Worm (Caenorhabditis elegans) whole organism, L2 larva: ENCODE results near the gene T21B4.3.

ENCODE experiments used
- C34F6.9 ChIP-seq: fragments of 150-350 bp; optimal IDR thresholded peaks from 2 replicates; lab custom pipeline; 2014; ENCODE audit warnings: missing biosample characterization, missing genetic modification characterization
- F13H6.1 ChIP-seq: sonication (generic microtip); optimal IDR thresholded peaks from 2 replicates; lab custom pipeline; 2016; ENCODE audit warnings: missing genetic modification characterization, missing compliant biosample characterization
- R02D3.7 ChIP-seq: fragments of 150-350 bp; optimal IDR thresholded peaks from 2 replicates; lab custom pipeline; 2014; ENCODE audit warnings: missing biosample characterization, missing genetic modification characterization
- Y55F3AM.14 ChIP-seq: fragments of 200-800 bp; sonication (Bioruptor generic); optimal IDR thresholded peaks from 2 replicates; lab custom pipeline; 2018; ENCODE audit warnings: mild to moderate bottlenecking, missing genetic modification characterization, missing compliant biosample characterization
- ZK546.5 ChIP-seq: sonication (generic microtip); optimal IDR thresholded peaks from 2 replicates; lab custom pipeline; 2017; ENCODE audit warnings: missing biosample characterization, missing genetic modification characterization
- aly-2 ChIP-seq: fragments of 150-350 bp; optimal IDR thresholded peaks from 2 replicates; lab custom pipeline; 2014; ENCODE audit warnings: missing biosample characterization, missing genetic modification characterization
- ama-1 ChIP-seq: fragments of 150-350 bp; optimal IDR thresholded peaks from 2 replicates; lab custom pipeline; 2018; ENCODE audit warnings: inconsistent platforms
- blmp-1 ChIP-seq: sonication (generic microtip); optimal IDR thresholded peaks from 2 replicates; lab custom pipeline; 2017; ENCODE audit warnings: missing genetic modification characterization, mild to moderate bottlenecking, missing compliant biosample characterization, antibody characterized with exemption, moderate library complexity; ENCODE audit not compliant: insufficient read depth
- ceh-16 ChIP-seq: fragments of 150-350 bp; optimal IDR thresholded peaks from 2 replicates; lab custom pipeline; 2014; ENCODE audit warnings: missing biosample characterization, missing genetic modification characterization
- ceh-82 ChIP-seq: fragments of 150-350 bp; optimal IDR thresholded peaks from 2 replicates; lab custom pipeline; 2014; ENCODE audit warnings: missing biosample characterization, missing genetic modification characterization
- dmd-4 ChIP-seq: sonication (generic microtip); optimal IDR thresholded peaks from 2 replicates; lab custom pipeline; 2017; ENCODE audit warnings: missing biosample characterization, missing genetic modification characterization
- elt-1 ChIP-seq: fragments of 150-350 bp; optimal IDR thresholded peaks from 2 replicates; lab custom pipeline; 2014; ENCODE audit warnings: missing biosample characterization, missing genetic modification characterization
- elt-3 ChIP-seq: sonication (generic microtip); optimal IDR thresholded peaks from 2 replicates; lab custom pipeline; 2017; ENCODE audit warnings: missing biosample characterization, missing genetic modification characterization
- fos-1 ChIP-seq: fragments of 150-350 bp; optimal IDR thresholded peaks from 2 replicates; lab custom pipeline; 2014; ENCODE audit warnings: missing biosample characterization, missing genetic modification characterization
- gmeb-1 ChIP-seq: fragments of 150-350 bp; optimal IDR thresholded peaks from 2 replicates; lab custom pipeline; 2014; ENCODE audit warnings: missing biosample characterization, missing genetic modification characterization
- lin-11 ChIP-seq: fragments of 150-350 bp; sonication (generic microtip); optimal IDR thresholded peaks from 2 replicates; lab custom pipeline; 2014; ENCODE audit warnings: missing biosample characterization, missing genetic modification characterization, inconsistent platforms, mixed read lengths
- lin-13 ChIP-seq: fragments of 150-350 bp; optimal IDR thresholded peaks from 2 replicates; lab custom pipeline; 2014; ENCODE audit warnings: missing biosample characterization, missing genetic modification reagents, missing genetic modification characterization
- lin-39 ChIP-seq: fragments of 150-350 bp; optimal IDR thresholded peaks from 2 replicates; lab custom pipeline; 2014; ENCODE audit warnings: missing biosample characterization, missing genetic modification reagents, missing genetic modification characterization
- lsy-2 ChIP-seq, 2 experiments: fragments of 150-350 bp in 1 of 2; sonication (generic microtip) in 1 of 2; optimal IDR thresholded peaks; 2 replicates each; lab custom pipeline; 2014 to 2017; ENCODE audit warnings: missing biosample characterization in 2 of 2, missing genetic modification characterization in 2 of 2
- mbf-1 ChIP-seq: sonication (generic microtip); optimal IDR thresholded peaks from 2 replicates; lab custom pipeline; 2017; ENCODE audit warnings: missing biosample characterization, missing genetic modification characterization
- mdl-1 ChIP-seq, 2 experiments: fragments of 150-350 bp in 1 of 2; sonication (generic microtip) in 1 of 2; optimal IDR thresholded peaks; 2 replicates each; lab custom pipeline; 2017; ENCODE audit warnings: missing biosample characterization in 2 of 2, missing genetic modification characterization in 2 of 2
- nhr-10 ChIP-seq: sonication (generic microtip); optimal IDR thresholded peaks from 2 replicates; lab custom pipeline; 2017; ENCODE audit warnings: missing biosample characterization, missing genetic modification characterization
- nhr-11 ChIP-seq: fragments of 150-350 bp; optimal IDR thresholded peaks from 2 replicates; lab custom pipeline; 2014; ENCODE audit warnings: missing biosample characterization, missing genetic modification characterization
- nhr-12 ChIP-seq: fragments of 150-350 bp; optimal IDR thresholded peaks from 2 replicates; lab custom pipeline; 2014; ENCODE audit warnings: missing biosample characterization, missing genetic modification characterization
- nhr-21 ChIP-seq: fragments of 150-350 bp; optimal IDR thresholded peaks from 2 replicates; lab custom pipeline; 2014; ENCODE audit warnings: missing biosample characterization, missing genetic modification characterization
- nhr-23 ChIP-seq: fragments of 150-350 bp; optimal IDR thresholded peaks from 2 replicates; lab custom pipeline; 2014; ENCODE audit warnings: missing biosample characterization, missing genetic modification reagents, missing genetic modification characterization
- nhr-6 ChIP-seq: fragments of 150-350 bp; optimal IDR thresholded peaks from 2 replicates; lab custom pipeline; 2014; ENCODE audit warnings: missing biosample characterization, missing genetic modification characterization
- peb-1 ChIP-seq: fragments of 150-350 bp; optimal IDR thresholded peaks from 2 replicates; lab custom pipeline; 2014; ENCODE audit warnings: missing biosample characterization, missing genetic modification characterization
- sem-4 ChIP-seq: fragments of 150-350 bp; optimal IDR thresholded peaks from 2 replicates; lab custom pipeline; 2014; ENCODE audit warnings: missing biosample characterization, missing genetic modification reagents, missing genetic modification characterization
- skn-1 ChIP-seq: sonication (generic microtip); optimal IDR thresholded peaks from 2 replicates; lab custom pipeline; 2017; ENCODE audit warnings: missing biosample characterization, missing genetic modification characterization
- sma-3 ChIP-seq: sonication (generic microtip); optimal IDR thresholded peaks from 2 replicates; lab custom pipeline; 2016; ENCODE audit warnings: missing genetic modification reagents, missing genetic modification characterization, missing compliant biosample characterization
- sma-9 ChIP-seq, 2 experiments: fragments of 150-350 bp in 1 of 2; sonication (generic microtip) in 1 of 2; optimal IDR thresholded peaks; 2 replicates each; lab custom pipeline; 2014 to 2016; ENCODE audit warnings: missing genetic modification characterization in 2 of 2, mild to moderate bottlenecking in 1 of 2, missing biosample characterization in 1 of 2, missing compliant biosample characterization in 1 of 2, missing genetic modification reagents in 1 of 2, moderate library complexity in 1 of 2
- snpc-4 ChIP-seq: fragments of 150-350 bp; optimal IDR thresholded peaks from 2 replicates; lab custom pipeline; 2014; ENCODE audit warnings: missing biosample characterization, missing genetic modification characterization
- unc-39 ChIP-seq: fragments of 150-350 bp; optimal IDR thresholded peaks from 2 replicates; lab custom pipeline; 2014; ENCODE audit warnings: missing biosample characterization, missing genetic modification characterization
- unc-55 ChIP-seq: fragments of 150-350 bp; sonication (generic microtip); optimal IDR thresholded peaks from 3 replicates; lab custom pipeline; 2014; ENCODE audit warnings: missing biosample characterization, missing genetic modification reagents, missing genetic modification characterization
- unc-62 ChIP-seq: fragments of 150-350 bp; optimal IDR thresholded peaks from 2 replicates; lab custom pipeline; 2014; ENCODE audit warnings: missing biosample characterization, missing genetic modification reagents, missing genetic modification characterization
- zag-1 ChIP-seq: fragments of 150-350 bp; optimal IDR thresholded peaks from 2 replicates; lab custom pipeline; 2014; ENCODE audit warnings: missing biosample characterization, missing genetic modification characterization
- ztf-1 ChIP-seq: fragments of 200-800 bp; sonication (Bioruptor generic); conservative IDR thresholded peaks from 2 replicates; pipeline ENCODE4 v1.3.6; 2022; ENCODE audit warnings: missing genetic modification characterization, missing compliant biosample characterization
- ztf-4 ChIP-seq: fragments of 150-350 bp; optimal IDR thresholded peaks from 2 replicates; lab custom pipeline; 2014; ENCODE audit warnings: missing biosample characterization, missing genetic modification characterization

T21B4.3 gene

ce11 chrII:12496981-12497380 is at the start of gene T21B4.3:
Gene T21B4.3, minus strand, starts transcription at chrII:12497081.
- no peak for TF ChIP-seq sma-9 (GFP tag; optimal IDR thresholded peaks at IDR 0.05; lab: Kevin White, UChicago)
- no peak for TF ChIP-seq sma-9 (tag; optimal IDR thresholded peaks at IDR 0.05; lab: Kevin White, UChicago)
- TF ChIP-seq ceh-16, result no peak
- no peak for TF ChIP-seq nhr-12 (tag; lab: Kevin White, UChicago)
- no peak for TF ChIP-seq nhr-11 (tag; lab: Kevin White, UChicago)
- no peak for TF ChIP-seq ZK546.5
- TF ChIP-seq gmeb-1 (tag; lab: Kevin White, UChicago), result no peak
- TF ChIP-seq blmp-1 (tag; lab: Kevin White, UChicago), result no peak
- TF ChIP-seq aly-2 (tag; lab: Kevin White, UChicago), result no peak
- no peak for TF ChIP-seq lsy-2 (tag; optimal IDR thresholded peaks at IDR 0.05; lab: Kevin White, UChicago)
- no peak for TF ChIP-seq sem-4 (tag; lab: Kevin White, UChicago)
- TF ChIP-seq Y55F3AM.14 (GFP tag; lab: Kevin White, UChicago), result no peak
- TF ChIP-seq lin-11 (tag; lab: Kevin White, UChicago), result no peak
- no peak for TF ChIP-seq fos-1 (tag; lab: Kevin White, UChicago)
- TF ChIP-seq nhr-10 (tag; lab: Kevin White, UChicago), result no peak
- no peak for TF ChIP-seq lin-39 (tag; lab: Kevin White, UChicago)
- no peak for TF ChIP-seq elt-3 (tag; lab: Kevin White, UChicago)
- no peak for TF ChIP-seq mdl-1 (tag; optimal IDR thresholded peaks at IDR 0.05; lab: Kevin White, UChicago)
- TF ChIP-seq F13H6.1, result no peak

ce11 chrII:12546413-12546812 is 49.5 kb upstream of the T21B4.3 start, which contains the start of the genes F49C5.5 and F49C5.10:
Gene F49C5.5, minus strand, starts transcription at chrII:12546513.
Gene F49C5.10, plus strand, starts transcription at chrII:12546756.
- TF ChIP-seq F13H6.1 (no peak), peb-1 (tag; lab: Kevin White, UChicago) (no peak), ama-1 (no peak), sma-3 (no peak), Y55F3AM.14 (GFP tag; lab: Kevin White, UChicago) (no peak), ZK546.5 (no peak), ceh-82 (no peak), C34F6.9 (tag; lab: Kevin White, UChicago) (no peak), skn-1 (no peak), zag-1 (no peak), R02D3.7 (tag; lab: Kevin White, UChicago) (no peak), blmp-1 (tag; lab: Kevin White, UChicago) (no peak), sem-4 (tag; lab: Kevin White, UChicago) (no peak), unc-39 (no peak), aly-2 (tag; lab: Kevin White, UChicago) (no peak), gmeb-1 (tag; lab: Kevin White, UChicago) (no peak), fos-1 (tag; lab: Kevin White, UChicago) (no peak), ceh-16 (no peak)
- TF ChIP-seq, all 48 proteins: peak for 0

ce11 chrII:12544533-12544932 is 47.7 kb upstream of the T21B4.3 start, which contains the start of gene F49C5.9:
Gene F49C5.9, minus strand, starts transcription at chrII:12544633.
- TF ChIP-seq C34F6.9 (tag; lab: Kevin White, UChicago) (no peak), Y55F3AM.14 (GFP tag; lab: Kevin White, UChicago) (no peak), peb-1 (tag; lab: Kevin White, UChicago) (no peak), unc-55 (GFP tag; lab: Kevin White, UChicago) (no peak), nhr-10 (tag; lab: Kevin White, UChicago) (no peak), fos-1 (tag; lab: Kevin White, UChicago) (no peak), skn-1 (no peak), lsy-2 (tag; optimal IDR thresholded peaks at IDR 0.05; lab: Kevin White, UChicago) (no peak), sma-3 (no peak)

- TF ChIP-seq fos-1 (tag; lab: Kevin White, UChicago) (peak; percentile 33), peb-1 (tag; lab: Kevin White, UChicago) (no peak)
These were observed 45.7 kb upstream of the T21B4.3 start for ce11 chrII:12542594-12542997.

- TF ChIP-seq sma-3 (peak; percentile 5), nhr-21 (tag; lab: Kevin White, UChicago) (peak; percentile 7), fos-1 (tag; lab: Kevin White, UChicago) (peak; percentile 39)
These were observed 44.8 kb upstream of the T21B4.3 start for ce11 chrII:12541670-12542080.

ce11 chrII:12539395-12539794 is 42.5 kb upstream of the T21B4.3 start:
- TF ChIP-seq unc-62 (no peak), nhr-6 (tag; lab: Kevin White, UChicago) (no peak), mbf-1 (tag; lab: Kevin White, UChicago) (no peak), ztf-1 (GFP tag; lab: Robert Waterston, UW) (no peak), nhr-21 (tag; lab: Kevin White, UChicago) (no peak), peb-1 (tag; lab: Kevin White, UChicago) (no peak), snpc-4 (tag; lab: Kevin White, UChicago) (no peak), aly-2 (tag; lab: Kevin White, UChicago) (no peak), lin-13 (GFP tag; lab: Kevin White, UChicago) (no peak), dmd-4 (tag; lab: Kevin White, UChicago) (no peak), ztf-4 (tag; lab: Kevin White, UChicago) (no peak), nhr-23 (tag; lab: Kevin White, UChicago) (no peak), elt-1 (tag; lab: Kevin White, UChicago) (no peak), sma-9 (GFP tag; optimal IDR thresholded peaks at IDR 0.05; lab: Kevin White, UChicago) (no peak), sma-9 (tag; optimal IDR thresholded peaks at IDR 0.05; lab: Kevin White, UChicago) (no peak), C34F6.9 (tag; lab: Kevin White, UChicago) (no peak), ZK546.5 (no peak), lin-11 (tag; lab: Kevin White, UChicago) (no peak), ama-1 (no peak), mdl-1 (tag; optimal IDR thresholded peaks at IDR 0.05; lab: Kevin White, UChicago) (no peak)
